Worm (Caenorhabditis elegans) whole organism, L1 larva: ENCODE results near the gene cacn-1.

Experiments
- isw-1 ChIP-seq: fragments of 200-800 bp; sonication (Bioruptor generic); IDR thresholded peaks from 2 replicates; pipeline ENCODE4 v1.3.6; 2022; ENCODE audit warnings: missing genetic modification characterization, missing compliant biosample characterization
- skn-1 ChIP-seq: fragments of 150-350 bp; optimal IDR thresholded peaks from 2 replicates; lab custom pipeline; 2014; ENCODE audit warnings: missing biosample characterization, missing genetic modification characterization
- ztf-11 ChIP-seq, 2 experiments: sonication (generic microtip); optimal IDR thresholded peaks; 2 replicates each; lab custom pipeline; 2016 to 2017; ENCODE audit warnings: missing genetic modification characterization in 2 of 2, missing biosample characterization in 1 of 2, missing compliant biosample characterization in 1 of 2

- TF ChIP-seq skn-1 (no peak), isw-1 (GFP tag; lab: Robert Waterston, UW) (no peak), ztf-11 (tag; optimal IDR thresholded peaks at IDR 0.05; lab: Kevin White, UChicago) (no peak)
Observed at ce11 chrII:14171558-14171957, 29.6 kb upstream of the cacn-1 start, which contains the start of gene eat-2.
